Fruit fly (Drosophila melanogaster) whole organism, embryonic: ENCODE results near the gene CG11089.

Experiments used
- Antp ChIP-seq: fragments of 200-800 bp; sonication (Bioruptor generic); optimal IDR thresholded peaks from 3 replicates; lab custom pipeline; 2016; ENCODE audit warnings: missing biosample characterization, missing genetic modification characterization
- Awh ChIP-seq: fragments of 200-800 bp; sonication (Bioruptor generic); IDR thresholded peaks from 2 replicates; pipeline ENCODE4, ENCODE4 v1.3.6; 2022; ENCODE audit warnings: missing biosample characterization, missing genetic modification characterization
- CG10274 ChIP-seq: fragments of 200-800 bp; sonication (Bioruptor generic); optimal IDR thresholded peaks from 3 replicates; lab custom pipeline; 2017; ENCODE audit warnings: missing biosample characterization, mild to moderate bottlenecking, missing genetic modification characterization
- CG10654 ChIP-seq: fragments of 200-800 bp; sonication (Bioruptor generic); optimal IDR thresholded peaks from 2 replicates; lab custom pipeline; 2016; ENCODE audit warnings: missing biosample characterization, missing genetic modification characterization
- CG11695 ChIP-seq: fragments of 200-800 bp; sonication (Bioruptor generic); IDR thresholded peaks from 3 replicates; pipeline ENCODE4 v1.3.6; 2022; ENCODE audit warnings: missing biosample characterization, missing genetic modification characterization
- CG12071 ChIP-seq: fragments of 200-800 bp; sonication (Bioruptor generic); optimal IDR thresholded peaks from 3 replicates; lab custom pipeline; 2018; ENCODE audit warnings: missing biosample characterization, mild to moderate bottlenecking, missing genetic modification characterization
- CG14965 ChIP-seq: fragments of 200-800 bp; sonication (Bioruptor generic); optimal IDR thresholded peaks from 2 replicates; lab custom pipeline; 2016; ENCODE audit warnings: missing biosample characterization, missing genetic modification characterization, borderline replicate concordance
- CG15601 ChIP-seq: fragments of 200-800 bp; sonication (Bioruptor generic); optimal IDR thresholded peaks from 3 replicates; lab custom pipeline; 2019; ENCODE audit warnings: missing biosample characterization, mild to moderate bottlenecking, missing genetic modification characterization, moderate library complexity
- CG17359 ChIP-seq: fragments of 200-800 bp; sonication (Bioruptor generic); optimal IDR thresholded peaks from 3 replicates; lab custom pipeline; 2018; ENCODE audit warnings: missing biosample characterization, mild to moderate bottlenecking, missing genetic modification characterization, moderate library complexity
- CG18476 ChIP-seq: fragments of 200-800 bp; sonication (Bioruptor generic); optimal IDR thresholded peaks from 2 replicates; lab custom pipeline; 2016; ENCODE audit warnings: missing biosample characterization, mild to moderate bottlenecking, missing genetic modification characterization
- CG18764 ChIP-seq: fragments of 200-800 bp; sonication (Bioruptor generic); optimal IDR thresholded peaks from 3 replicates; lab custom pipeline; 2016; ENCODE audit warnings: missing biosample characterization, missing genetic modification characterization
- CG2875 ChIP-seq: fragments of 200-800 bp; sonication (Bioruptor generic); optimal IDR thresholded peaks from 2 replicates; lab custom pipeline; 2017; ENCODE audit warnings: missing biosample characterization, mild to moderate bottlenecking, missing genetic modification characterization, missing genetic modification reagents
- CG30403 ChIP-seq: fragments of 200-800 bp; sonication (Bioruptor generic); optimal IDR thresholded peaks from 3 replicates; lab custom pipeline; 2016; ENCODE audit warnings: missing biosample characterization, missing genetic modification characterization
- CG3163 ChIP-seq: fragments of 200-800 bp; sonication (Bioruptor generic); optimal IDR thresholded peaks from 3 replicates; lab custom pipeline; 2016; ENCODE audit warnings: missing biosample characterization, missing genetic modification characterization
- CG34376 ChIP-seq: fragments of 200-800 bp; sonication (Bioruptor generic); optimal IDR thresholded peaks from 2 replicates; lab custom pipeline; 2018; ENCODE audit warnings: missing biosample characterization, mild to moderate bottlenecking, missing genetic modification characterization
- CG42726 ChIP-seq: fragments of 200-800 bp; sonication (Bioruptor generic); IDR thresholded peaks from 2 replicates; pipeline ENCODE4 v1.3.6; 2022; ENCODE audit warnings: missing biosample characterization, missing genetic modification characterization; ENCODE audit not compliant: partially characterized antibody
- CG5180 ChIP-seq: fragments of 200-800 bp; sonication (Bioruptor generic); optimal IDR thresholded peaks from 3 replicates; lab custom pipeline; 2017; ENCODE audit warnings: missing biosample characterization, missing genetic modification characterization, mild to moderate bottlenecking, moderate library complexity, missing genetic modification reagents
- CG7271 ChIP-seq: fragments of 200-800 bp; sonication (Bioruptor generic); optimal IDR thresholded peaks from 2 replicates; lab custom pipeline; 2018; ENCODE audit warnings: missing biosample characterization, mild to moderate bottlenecking, missing genetic modification characterization, moderate library complexity
- CG7556 ChIP-seq: fragments of 200-800 bp; sonication (Bioruptor generic); optimal IDR thresholded peaks from 2 replicates; lab custom pipeline; 2017; ENCODE audit warnings: missing biosample characterization, mild to moderate bottlenecking, missing genetic modification characterization
- CG7839 ChIP-seq: fragments of 200-800 bp; sonication (Bioruptor generic); optimal IDR thresholded peaks from 3 replicates; lab custom pipeline; 2018; ENCODE audit warnings: missing biosample characterization, mild to moderate bottlenecking, missing genetic modification characterization, moderate library complexity
- CG7963 ChIP-seq: fragments of 200-800 bp; sonication (Bioruptor generic); IDR thresholded peaks from 3 replicates; pipeline ENCODE4 v1.3.6; 2022; ENCODE audit warnings: missing biosample characterization, missing genetic modification characterization; ENCODE audit not compliant: partially characterized antibody
- CG8281 ChIP-seq: fragments of 200-800 bp; sonication (Bioruptor generic); optimal IDR thresholded peaks from 2 replicates; lab custom pipeline; 2018; ENCODE audit warnings: missing biosample characterization, mild to moderate bottlenecking, missing genetic modification characterization, moderate library complexity
- CG9609 ChIP-seq: fragments of 200-800 bp; sonication (Bioruptor generic); optimal IDR thresholded peaks from 3 replicates; lab custom pipeline; 2016; ENCODE audit warnings: missing biosample characterization, missing genetic modification characterization
- Dbx ChIP-seq: fragments of 200-800 bp; sonication (Bioruptor generic); IDR thresholded peaks from 3 replicates; pipeline ENCODE4 v1.3.6; 2022; ENCODE audit warnings: missing biosample characterization, missing genetic modification characterization
- Gsc ChIP-seq: fragments of 200-800 bp; sonication (Bioruptor generic); IDR thresholded peaks from 2 replicates; pipeline ENCODE4 v1.3.6; 2022; ENCODE audit warnings: missing biosample characterization, missing genetic modification characterization
- HLH4C ChIP-seq: fragments of 200-800 bp; sonication (Bioruptor generic); IDR thresholded peaks from 3 replicates; pipeline ENCODE4 v1.3.6; 2022; ENCODE audit warnings: missing biosample characterization, missing genetic modification characterization; ENCODE audit not compliant: partially characterized antibody
- MBD-R2 ChIP-seq: fragments of 200-800 bp; sonication (Bioruptor generic); IDR thresholded peaks from 2 replicates; pipeline ENCODE4 v1.3.6; 2022; ENCODE audit warnings: missing biosample characterization, missing genetic modification characterization
- NC2α ChIP-seq: fragments of 200-800 bp; sonication (Bioruptor generic); optimal IDR thresholded peaks from 2 replicates; lab custom pipeline; 2016; ENCODE audit warnings: missing biosample characterization, missing genetic modification characterization
- NK7.1 ChIP-seq: fragments of 200-800 bp; sonication (Bioruptor generic); optimal IDR thresholded peaks from 3 replicates; lab custom pipeline; 2016; ENCODE audit warnings: missing biosample characterization, missing genetic modification characterization
- Ssrp ChIP-seq: fragments of 200-800 bp; sonication (Bioruptor generic); optimal IDR thresholded peaks from 2 replicates; lab custom pipeline; 2018; ENCODE audit warnings: missing biosample characterization, mild to moderate bottlenecking, missing genetic modification characterization, moderate library complexity
- TFAM ChIP-seq: fragments of 200-800 bp; sonication (Bioruptor generic); optimal IDR thresholded peaks from 2 replicates; lab custom pipeline; 2017; ENCODE audit warnings: missing biosample characterization, missing genetic modification characterization, inconsistent platforms
- Trl ChIP-seq, 3 experiments: fragments of >200 bp in 2 of 3; fragments of 200-800 bp in 1 of 3; sonication (Bioruptor generic) in 1 of 3; optimal IDR thresholded peaks; 2 replicates in 1 of 3; 3 replicates in 2 of 3; lab custom pipeline; 2016 to 2017; ENCODE audit warnings: missing biosample characterization in 1 of 3, missing genetic modification characterization in 1 of 3
- Vsx1 ChIP-seq: fragments of 200-800 bp; sonication (Bioruptor generic); optimal IDR thresholded peaks from 2 replicates; lab custom pipeline; 2017; ENCODE audit warnings: missing biosample characterization, mild to moderate bottlenecking, missing genetic modification characterization, missing genetic modification reagents
- ap ChIP-seq: fragments of 200-800 bp; sonication (Bioruptor generic); IDR thresholded peaks from 2 replicates; pipeline ENCODE4 v1.3.6; 2022; ENCODE audit warnings: missing biosample characterization, missing genetic modification characterization
- cad ChIP-seq: fragments of >200 bp; optimal IDR thresholded peaks from 2 replicates; lab custom pipeline; 2017; ENCODE audit warnings: missing biosample characterization, missing genetic modification characterization
- crc ChIP-seq: fragments of 200-800 bp; sonication (Bioruptor generic); optimal IDR thresholded peaks from 2 replicates; lab custom pipeline; 2016; ENCODE audit warnings: missing biosample characterization, missing genetic modification characterization
- crp ChIP-seq, 2 experiments: fragments of 200-800 bp; sonication (Bioruptor generic); optimal IDR thresholded peaks; 2 replicates in 1 of 2; 3 replicates in 1 of 2; lab custom pipeline; 2017; ENCODE audit warnings: missing biosample characterization in 2 of 2, missing genetic modification characterization in 2 of 2, mild to moderate bottlenecking in 1 of 2, moderate library complexity in 1 of 2
- da ChIP-seq: fragments of 200-800 bp; sonication (Bioruptor generic); optimal IDR thresholded peaks from 2 replicates; lab custom pipeline; 2016; ENCODE audit warnings: missing biosample characterization, missing genetic modification characterization
- exex ChIP-seq: fragments of 200-800 bp; sonication (Bioruptor generic); optimal IDR thresholded peaks from 4 replicates; lab custom pipeline; 2018; ENCODE audit warnings: missing biosample characterization, mild to moderate bottlenecking, missing genetic modification characterization, moderate library complexity
- gsb ChIP-seq: fragments of 200-800 bp; sonication (Bioruptor generic); IDR thresholded peaks from 2 replicates; pipeline ENCODE4 v1.3.6; 2022; ENCODE audit warnings: missing biosample characterization, missing genetic modification characterization
- ken ChIP-seq: fragments of 200-800 bp; sonication (Bioruptor generic); IDR thresholded peaks from 3 replicates; pipeline ENCODE4 v1.3.6; 2022; ENCODE audit warnings: missing biosample characterization, missing genetic modification characterization
- nerfin-1 ChIP-seq: fragments of 200-800 bp; sonication (Bioruptor generic); optimal IDR thresholded peaks from 3 replicates; lab custom pipeline; 2019; ENCODE audit warnings: missing biosample characterization, mild to moderate bottlenecking, missing genetic modification characterization, moderate library complexity
- nmo ChIP-seq: fragments of 200-800 bp; sonication (Bioruptor generic); optimal IDR thresholded peaks from 2 replicates; lab custom pipeline; 2018; ENCODE audit warnings: missing biosample characterization, mild to moderate bottlenecking, missing genetic modification characterization, moderate library complexity
- onecut ChIP-seq: fragments of 200-800 bp; sonication (Bioruptor generic); IDR thresholded peaks from 2 replicates; pipeline ENCODE4 v1.3.6; 2022; ENCODE audit warnings: missing biosample characterization, missing genetic modification characterization
- p53 ChIP-seq: fragments of 200-800 bp; sonication (Bioruptor generic); optimal IDR thresholded peaks from 2 replicates; lab custom pipeline; 2016; ENCODE audit warnings: missing biosample characterization, missing genetic modification characterization
- peb ChIP-seq: fragments of 200-800 bp; sonication (Bioruptor generic); IDR thresholded peaks from 2 replicates; pipeline ENCODE4 v1.3.6; 2022; ENCODE audit warnings: missing biosample characterization, missing genetic modification characterization
- psq ChIP-seq: fragments of 200-800 bp; sonication (Bioruptor generic); optimal IDR thresholded peaks from 2 replicates; lab custom pipeline; 2017; ENCODE audit warnings: missing biosample characterization, missing genetic modification characterization
- toy ChIP-seq: fragments of 200-800 bp; sonication (Bioruptor generic); IDR thresholded peaks from 2 replicates; pipeline ENCODE4 v1.3.6; 2022; ENCODE audit warnings: missing biosample characterization, missing genetic modification characterization
- wor ChIP-seq: fragments of 200-800 bp; sonication (Bioruptor generic); IDR thresholded peaks from 2 replicates; pipeline ENCODE4 v1.3.6; 2022; ENCODE audit warnings: missing biosample characterization, missing genetic modification characterization
- zfh1 ChIP-seq: fragments of 200-800 bp; sonication (Bioruptor generic); IDR thresholded peaks from 3 replicates; pipeline ENCODE4 v1.3.6; 2022; ENCODE audit warnings: missing biosample characterization, missing genetic modification characterization

Gene CG11089

dm6 chr3R:24850420-24850819 is 26.4 kb upstream of the CG11089 start, which contains the start of gene CG7006 (continued):
- no peak for TF ChIP-seq CG10274 (GFP tag; lab: Kevin White, UChicago)
- peak; percentile 61 for TF ChIP-seq CG42726 (GFP tag; lab: Robert Waterston, UW)
- TF ChIP-seq CG30403, result peak; percentile 80
- no peak for TF ChIP-seq CG12071 (GFP tag; lab: Kevin White, UChicago)
- peak; percentile 2 for TF ChIP-seq CG7271 (tag; lab: Kevin White, UChicago)
- no peak; the same call in 1 of the 2 replicates for TF ChIP-seq onecut
- peak; percentile 8 for TF ChIP-seq psq (GFP tag; lab: Kevin White, UChicago)
- peak; percentile 32 for TF ChIP-seq da (GFP tag; lab: Kevin White, UChicago)
- no peak for TF ChIP-seq Trl (optimal IDR thresholded peaks at IDR 0.05; lab: Kevin White, UChicago)
- TF ChIP-seq Trl (GFP tag; optimal IDR thresholded peaks at IDR 0.05; lab: Kevin White, UChicago), result peak; percentile 82
- TF ChIP-seq CG18476 (GFP tag; lab: Kevin White, UChicago), result peak; percentile 48
- TF ChIP-seq wor (GFP tag; lab: Robert Waterston, UW), result no peak
- no peak for TF ChIP-seq Gsc (GFP tag; lab: Robert Waterston, UW)
- peak; percentile 78 for TF ChIP-seq CG9609
- TF ChIP-seq CG34376 (GFP tag; lab: Kevin White, UChicago), result peak; percentile 33
- no peak for TF ChIP-seq CG11695
- TF ChIP-seq Vsx1 (GFP tag; lab: Kevin White, UChicago), result no peak
- peak; percentile 38 for TF ChIP-seq NK7.1
- peak; percentile 28; the same call in 2 of the 3 replicates for TF ChIP-seq CG7963 (GFP tag; lab: Robert Waterston, UW)
- TF ChIP-seq Awh (GFP tag; lab: Robert Waterston, UW), result no peak
- TF ChIP-seq nerfin-1 (tag; lab: Kevin White, UChicago), result peak; percentile 18
- TF ChIP-seq crc (GFP tag; lab: Kevin White, UChicago), result peak; percentile 5
- TF ChIP-seq CG14965 (GFP tag; lab: Kevin White, UChicago), result peak; percentile 33
- peak; percentile 81 for TF ChIP-seq MBD-R2 (GFP tag; lab: Robert Waterston, UW)
- no peak for TF ChIP-seq cad (GFP tag; lab: Kevin White, UChicago)
- TF ChIP-seq CG17359 (tag; lab: Kevin White, UChicago), result peak; percentile 48
- TF ChIP-seq NC2α (GFP tag; lab: Kevin White, UChicago), result no peak
- TF ChIP-seq exex (tag; lab: Kevin White, UChicago), result no peak
- TF ChIP-seq peb (GFP tag; lab: Robert Waterston, UW), result peak; percentile 11; the same call in 1 of the 2 replicates
- TF ChIP-seq CG10654 (GFP tag; lab: Kevin White, UChicago), result peak; percentile 76
- peak; percentile 59 for TF ChIP-seq nmo (GFP tag; lab: Kevin White, UChicago)
- peak; percentile 74; the same call in 2 of the 3 replicates for TF ChIP-seq zfh1 (GFP tag; lab: Robert Waterston, UW)
- TF ChIP-seq CG8281 (tag; lab: Kevin White, UChicago), result no peak
- TF ChIP-seq CG2875 (GFP tag; lab: Kevin White, UChicago), result no peak
- peak; percentile 59 for TF ChIP-seq CG3163 (GFP tag; lab: Kevin White, UChicago)
- no peak for TF ChIP-seq CG5180 (GFP tag; lab: Kevin White, UChicago)
- TF ChIP-seq Antp (GFP tag; lab: Kevin White, UChicago), result peak; percentile 78
- no peak for TF ChIP-seq TFAM (GFP tag; lab: Kevin White, UChicago)
- TF ChIP-seq CG7839 (tag; lab: Kevin White, UChicago), result no peak
- 0 out of 2 replicates have a peak, but pooled peaks have one; percentile 18 for TF ChIP-seq ap
- TF ChIP-seq crp (GFP tag; optimal IDR thresholded peaks at IDR 0.05; lab: Kevin White, UChicago), result peak in 1 of 2 experiments; percentile 41
- TF ChIP-seq toy (GFP tag; lab: Robert Waterston, UW), result no peak
- TF ChIP-seq CG18764, result peak; percentile 73
- TF ChIP-seq ken (GFP tag; lab: Robert Waterston, UW), result peak; percentile 86
- no peak for TF ChIP-seq Ssrp (tag; lab: Kevin White, UChicago)
- peak; percentile 90 for TF ChIP-seq Dbx
- no peak; the same call in 1 of the 2 replicates for TF ChIP-seq gsb (GFP tag; lab: Robert Waterston, UW)
- peak; percentile 15 for TF ChIP-seq p53
- TF ChIP-seq CG15601 (tag; lab: Kevin White, UChicago), result no peak
- peak; percentile 52 for TF ChIP-seq CG7556 (GFP tag; lab: Kevin White, UChicago)
- peak; percentile 73 for TF ChIP-seq HLH4C (GFP tag; lab: Robert Waterston, UW)
